Fruit fly (Drosophila melanogaster) whole organism, embryonic: Measurements from ENCODE around the gene grass.

Source experiments
- Abd-B ChIP-seq: fragments of 200-800 bp; sonication (Bioruptor generic); optimal IDR thresholded peaks from 2 replicates; lab custom pipeline; 2018; ENCODE audit warnings: missing biosample characterization, mild to moderate bottlenecking, missing genetic modification characterization, moderate library complexity
- Aef1 ChIP-seq: fragments of 200-800 bp; sonication (Bioruptor generic); IDR thresholded peaks from 3 replicates; pipeline ENCODE4 v1.3.6; 2022; ENCODE audit warnings: missing biosample characterization, missing genetic modification characterization
- Atf6 ChIP-seq: fragments of 200-800 bp; sonication (Bioruptor generic); IDR thresholded peaks from 2 replicates; pipeline ENCODE4 v1.3.6; 2022; ENCODE audit warnings: missing biosample characterization, missing genetic modification characterization
- BtbVII ChIP-seq: fragments of 200-800 bp; sonication (Bioruptor generic); optimal IDR thresholded peaks from 3 replicates; lab custom pipeline; 2017; ENCODE audit warnings: missing biosample characterization, mild to moderate bottlenecking, missing genetic modification characterization
- CG11398 ChIP-seq: fragments of 200-800 bp; sonication (Bioruptor generic); optimal IDR thresholded peaks from 2 replicates; lab custom pipeline; 2016; ENCODE audit warnings: missing biosample characterization, missing genetic modification characterization
- CG12236 ChIP-seq: fragments of 200-800 bp; sonication (Bioruptor generic); optimal IDR thresholded peaks from 2 replicates; lab custom pipeline; 2016; ENCODE audit warnings: missing biosample characterization, missing genetic modification characterization
- CG12942 ChIP-seq: fragments of 200-800 bp; sonication (Bioruptor generic); optimal IDR thresholded peaks from 3 replicates; lab custom pipeline; 2016; ENCODE audit warnings: missing biosample characterization, missing genetic modification characterization
- CG15073 ChIP-seq: fragments of 200-800 bp; sonication (Bioruptor generic); optimal IDR thresholded peaks from 2 replicates; lab custom pipeline; 2016; ENCODE audit warnings: missing biosample characterization, missing genetic modification characterization
- CG1529 ChIP-seq: fragments of 200-800 bp; sonication (Bioruptor generic); optimal IDR thresholded peaks from 3 replicates; lab custom pipeline; 2018; ENCODE audit warnings: missing biosample characterization, missing genetic modification characterization
- CG16863 ChIP-seq: fragments of 200-800 bp; sonication (Bioruptor generic); optimal IDR thresholded peaks from 3 replicates; lab custom pipeline; 2016; ENCODE audit warnings: missing biosample characterization, missing genetic modification characterization
- CG17359 ChIP-seq: fragments of 200-800 bp; sonication (Bioruptor generic); optimal IDR thresholded peaks from 3 replicates; lab custom pipeline; 2018; ENCODE audit warnings: missing biosample characterization, mild to moderate bottlenecking, missing genetic modification characterization, moderate library complexity
- CG2202 ChIP-seq: fragments of 200-800 bp; sonication (Bioruptor generic); optimal IDR thresholded peaks from 2 replicates; lab custom pipeline; 2018; ENCODE audit warnings: missing biosample characterization, mild to moderate bottlenecking, missing genetic modification characterization
- CG32767 ChIP-seq: fragments of 200-800 bp; sonication (Bioruptor generic); IDR thresholded peaks from 2 replicates; pipeline ENCODE4 v1.3.6; 2022; ENCODE audit warnings: missing biosample characterization, missing genetic modification characterization
- CG3847 ChIP-seq: fragments of 200-800 bp; sonication (Bioruptor generic); IDR thresholded peaks from 2 replicates; pipeline ENCODE4 v1.3.6; 2022; ENCODE audit warnings: missing biosample characterization, missing genetic modification characterization
- CG4707 ChIP-seq: fragments of 200-800 bp; sonication (Bioruptor generic); optimal IDR thresholded peaks from 2 replicates; lab custom pipeline; 2018; ENCODE audit warnings: missing biosample characterization, mild to moderate bottlenecking, missing genetic modification characterization, moderate library complexity
- CG6813 ChIP-seq: fragments of 200-800 bp; sonication (Bioruptor generic); optimal IDR thresholded peaks from 2 replicates; lab custom pipeline; 2017; ENCODE audit warnings: missing biosample characterization, missing genetic modification characterization, mild to moderate bottlenecking, moderate library complexity, missing genetic modification reagents
- CG8089 ChIP-seq: fragments of 200-800 bp; sonication (Bioruptor generic); optimal IDR thresholded peaks from 3 replicates; lab custom pipeline; 2016; ENCODE audit warnings: missing biosample characterization, missing genetic modification characterization
- CG8281 ChIP-seq: fragments of 200-800 bp; sonication (Bioruptor generic); optimal IDR thresholded peaks from 2 replicates; lab custom pipeline; 2018; ENCODE audit warnings: missing biosample characterization, mild to moderate bottlenecking, missing genetic modification characterization, moderate library complexity
- CG8290 ChIP-seq, 3 experiments: fragments of 200-800 bp; sonication (Bioruptor generic); optimal IDR thresholded peaks; 2 replicates each; lab custom pipeline; 2016 to 2019; ENCODE audit warnings: missing biosample characterization in 3 of 3, missing genetic modification characterization in 3 of 3, mild to moderate bottlenecking in 2 of 3, moderate library complexity in 1 of 3
- CG9215 ChIP-seq: fragments of 200-800 bp; sonication (Bioruptor generic); IDR thresholded peaks from 2 replicates; pipeline ENCODE4 v1.3.6; 2022; ENCODE audit warnings: missing biosample characterization, missing genetic modification characterization
- CG9727 ChIP-seq: fragments of 200-800 bp; sonication (Bioruptor generic); optimal IDR thresholded peaks from 3 replicates; lab custom pipeline; 2017; ENCODE audit warnings: missing biosample characterization, mild to moderate bottlenecking, missing genetic modification characterization
- Dfd ChIP-seq, 2 experiments: fragments of >200 bp; optimal IDR thresholded peaks; 2 replicates each; lab custom pipeline; 2017; ENCODE audit warnings: missing biosample characterization in 2 of 2, missing genetic modification characterization in 2 of 2
- Doc3 ChIP-seq: fragments of 200-800 bp; sonication (Bioruptor generic); IDR thresholded peaks from 3 replicates; pipeline ENCODE4 v1.3.6; 2022; ENCODE audit warnings: missing biosample characterization, missing genetic modification characterization; ENCODE audit not compliant: partially characterized antibody
- Lpt ChIP-seq: fragments of >200 bp; optimal IDR thresholded peaks from 2 replicates; lab custom pipeline; 2018; ENCODE audit warnings: missing biosample characterization, missing genetic modification characterization
- NC2β ChIP-seq: fragments of 200-800 bp; sonication (Bioruptor generic); optimal IDR thresholded peaks from 2 replicates; lab custom pipeline; 2016; ENCODE audit warnings: missing biosample characterization, missing genetic modification characterization
- NK7.1 ChIP-seq: fragments of 200-800 bp; sonication (Bioruptor generic); optimal IDR thresholded peaks from 3 replicates; lab custom pipeline; 2016; ENCODE audit warnings: missing biosample characterization, missing genetic modification characterization
- Neu2 ChIP-seq: fragments of 200-800 bp; sonication (Bioruptor generic); optimal IDR thresholded peaks from 3 replicates; lab custom pipeline; 2016; ENCODE audit warnings: missing biosample characterization, missing genetic modification characterization, borderline replicate concordance
- NfI ChIP-seq: fragments of 200-800 bp; sonication (Bioruptor generic); optimal IDR thresholded peaks from 3 replicates; lab custom pipeline; 2018; ENCODE audit warnings: missing biosample characterization, mild to moderate bottlenecking, missing genetic modification characterization, moderate library complexity
- Side ChIP-seq: fragments of 200-800 bp; sonication (Bioruptor generic); optimal IDR thresholded peaks from 2 replicates; lab custom pipeline; 2016; ENCODE audit warnings: missing biosample characterization, missing genetic modification characterization
- Stat92E ChIP-seq, 3 experiments: fragments of >200 bp in 2 of 3; fragments of 200-800 bp in 1 of 3; sonication (Bioruptor generic) in 1 of 3; optimal IDR thresholded peaks; 2 replicates each; lab custom pipeline; 2017 to 2019; ENCODE audit warnings: missing biosample characterization in 3 of 3, missing genetic modification characterization in 3 of 3, mild to moderate bottlenecking in 1 of 3, moderate library complexity in 1 of 3
- YL-1 ChIP-seq: fragments of 200-800 bp; sonication (Bioruptor generic); optimal IDR thresholded peaks from 3 replicates; lab custom pipeline; 2017; ENCODE audit warnings: missing biosample characterization, mild to moderate bottlenecking, missing genetic modification characterization
- br ChIP-seq: fragments of >200 bp; optimal IDR thresholded peaks from 2 replicates; lab custom pipeline; 2017
- bsh ChIP-seq, 2 experiments: fragments of 200-800 bp; sonication (Bioruptor generic); optimal IDR thresholded peaks; 2 replicates each; lab custom pipeline; 2017 to 2018; ENCODE audit warnings: mild to moderate bottlenecking in 2 of 2, missing biosample characterization in 2 of 2, missing genetic modification characterization in 2 of 2, moderate library complexity in 1 of 2
- caup ChIP-seq: fragments of 200-800 bp; sonication (Bioruptor generic); optimal IDR thresholded peaks from 3 replicates; lab custom pipeline; 2017; ENCODE audit warnings: missing biosample characterization, mild to moderate bottlenecking, missing genetic modification characterization, moderate library complexity; ENCODE audit not compliant: severe bottlenecking
- corto ChIP-seq: fragments of 200-800 bp; sonication (Bioruptor generic); optimal IDR thresholded peaks from 2 replicates; lab custom pipeline; 2016; ENCODE audit warnings: missing biosample characterization, mild to moderate bottlenecking, missing genetic modification characterization, moderate library complexity
- disco-r ChIP-seq: fragments of 200-800 bp; sonication (Bioruptor generic); optimal IDR thresholded peaks from 2 replicates; lab custom pipeline; 2016; ENCODE audit warnings: missing biosample characterization, missing genetic modification characterization
- dmrt11E ChIP-seq: fragments of 200-800 bp; sonication (Bioruptor generic); optimal IDR thresholded peaks from 3 replicates; lab custom pipeline; 2018; ENCODE audit warnings: missing biosample characterization, mild to moderate bottlenecking, missing genetic modification characterization, moderate library complexity
- dpn ChIP-seq, 2 experiments: fragments of 200-800 bp; sonication (Bioruptor generic); optimal IDR thresholded peaks; 3 replicates each; lab custom pipeline; 2016; ENCODE audit warnings: missing biosample characterization in 2 of 2, missing genetic modification characterization in 2 of 2
- gcm ChIP-seq: fragments of 200-800 bp; sonication (Bioruptor generic); optimal IDR thresholded peaks from 2 replicates; lab custom pipeline; 2019; ENCODE audit warnings: missing biosample characterization, mild to moderate bottlenecking, missing genetic modification characterization, moderate library complexity
- gt ChIP-seq: fragments of 200-800 bp; sonication (Bioruptor generic); IDR thresholded peaks from 2 replicates; pipeline ENCODE4 v1.3.6; 2022; ENCODE audit warnings: missing biosample characterization, missing genetic modification characterization
- ham ChIP-seq: fragments of 200-800 bp; sonication (Bioruptor generic); IDR thresholded peaks from 2 replicates; pipeline ENCODE4 v1.3.6; 2022; ENCODE audit warnings: missing biosample characterization, missing genetic modification characterization
- ken ChIP-seq: fragments of 200-800 bp; sonication (Bioruptor generic); IDR thresholded peaks from 3 replicates; pipeline ENCODE4 v1.3.6; 2022; ENCODE audit warnings: missing biosample characterization, missing genetic modification characterization
- mirr ChIP-seq: fragments of 200-800 bp; sonication (Bioruptor generic); optimal IDR thresholded peaks from 3 replicates; lab custom pipeline; 2018; ENCODE audit warnings: missing biosample characterization, mild to moderate bottlenecking, missing genetic modification characterization
- otp ChIP-seq: fragments of 200-800 bp; sonication (Bioruptor generic); IDR thresholded peaks from 3 replicates; pipeline ENCODE4, ENCODE4 v1.3.6; 2022; ENCODE audit warnings: missing biosample characterization, missing genetic modification characterization
- ro ChIP-seq: fragments of 200-800 bp; sonication (Bioruptor generic); IDR thresholded peaks from 2 replicates; pipeline ENCODE4 v1.3.6; 2022; ENCODE audit warnings: missing biosample characterization, missing genetic modification characterization
- ssp ChIP-seq: fragments of 200-800 bp; sonication (Bioruptor generic); IDR thresholded peaks from 2 replicates; pipeline ENCODE4 v1.3.6; 2022; ENCODE audit warnings: missing biosample characterization, missing genetic modification characterization
- stc ChIP-seq: fragments of 200-800 bp; sonication (Bioruptor generic); IDR thresholded peaks from 2 replicates; pipeline ENCODE4 v1.3.6; 2022; ENCODE audit warnings: missing biosample characterization, missing genetic modification characterization
- stwl ChIP-seq: fragments of 200-800 bp; sonication (Bioruptor generic); optimal IDR thresholded peaks from 3 replicates; lab custom pipeline; 2018; ENCODE audit warnings: missing biosample characterization, mild to moderate bottlenecking, missing genetic modification characterization, moderate library complexity
- tap ChIP-seq: fragments of 200-800 bp; optimal IDR thresholded peaks from 3 replicates; lab custom pipeline; 2019; ENCODE audit warnings: missing biosample characterization, mild to moderate bottlenecking, missing genetic modification characterization, moderate library complexity
- trh ChIP-seq: fragments of 200-800 bp; sonication (Bioruptor generic); optimal IDR thresholded peaks from 2 replicates; lab custom pipeline; 2016; ENCODE audit warnings: missing biosample characterization, missing genetic modification characterization

Gene grass

dm6 chr3R:27208724-27209343, 51.1 kb downstream of the grass start (continued):
- TF ChIP-seq CG11398: no peak
- TF ChIP-seq ken (GFP tag; lab: Robert Waterston, UW): no peak
- peak; percentile 45 for TF ChIP-seq CG12236
- no peak for TF ChIP-seq Neu2 (GFP tag; lab: Kevin White, UChicago)
- peak; percentile 57 for TF ChIP-seq CG6813 (GFP tag; lab: Kevin White, UChicago)
- peak; percentile 36 for TF ChIP-seq CG3847
- peak; percentile 60 for TF ChIP-seq CG17359 (tag; lab: Kevin White, UChicago)
- peak; percentile 22 for TF ChIP-seq CG8281 (tag; lab: Kevin White, UChicago)
- TF ChIP-seq CG9215 (GFP tag; lab: Robert Waterston, UW): no peak
- TF ChIP-seq gcm: no peak
- peak; percentile 35 for TF ChIP-seq trh (GFP tag; lab: Kevin White, UChicago)
- TF ChIP-seq CG32767 (GFP tag; lab: Robert Waterston, UW): no peak
- TF ChIP-seq caup (GFP tag; lab: Kevin White, UChicago): peak; percentile 52
- peak; percentile 76; the same call in 2 of the 3 replicates for TF ChIP-seq otp (GFP tag; lab: Robert Waterston, UW)
- TF ChIP-seq CG4707 (GFP tag; lab: Kevin White, UChicago): peak; percentile 8
- no peak for TF ChIP-seq NfI
- peak; percentile 27 for TF ChIP-seq CG8290 (GFP tag; optimal IDR thresholded peaks at IDR 0.05; lab: Kevin White, UChicago)
- TF ChIP-seq CG8290 (tag; optimal IDR thresholded peaks at IDR 0.05; lab: Kevin White, UChicago): peak in 1 of 2 experiments; percentile 24
- no peak for TF ChIP-seq Lpt (GFP tag; lab: Kevin White, UChicago)
- peak; percentile 30 for TF ChIP-seq tap
- no peak for TF ChIP-seq Stat92E (GFP tag; optimal IDR thresholded peaks at IDR 0.05; lab: Kevin White, UChicago)
- TF ChIP-seq Doc3 (GFP tag; lab: Robert Waterston, UW): no peak
- TF ChIP-seq CG12942 (GFP tag; lab: Kevin White, UChicago): peak; percentile 27
- TF ChIP-seq Dfd (GFP tag; optimal IDR thresholded peaks at IDR 0.05; lab: Kevin White, UChicago): no peak
- peak; percentile 5 for TF ChIP-seq CG1529
- no peak for TF ChIP-seq disco-r (GFP tag; lab: Kevin White, UChicago)
- TF ChIP-seq Side: peak; percentile 48
- peak in 1 of 2 experiments; percentile 9 for TF ChIP-seq dpn (GFP tag; optimal IDR thresholded peaks at IDR 0.05; lab: Kevin White, UChicago)
- TF ChIP-seq Atf6 (GFP tag; lab: Robert Waterston, UW): no peak
- peak; percentile 43 for TF ChIP-seq CG16863 (GFP tag; lab: Kevin White, UChicago)
- no peak for TF ChIP-seq ham (GFP tag; lab: Robert Waterston, UW)
- peak; percentile 27 for TF ChIP-seq NK7.1 (GFP tag; lab: Kevin White, UChicago)
- TF ChIP-seq CG2202: peak; percentile 53
- TF ChIP-seq Abd-B (GFP tag; lab: Kevin White, UChicago): no peak
- no peak for TF ChIP-seq ro
- peak; percentile 4 for TF ChIP-seq dmrt11E (tag; lab: Kevin White, UChicago)
- TF ChIP-seq CG8089 (GFP tag; lab: Kevin White, UChicago): peak; percentile 50
- no peak for TF ChIP-seq ssp (GFP tag; lab: Robert Waterston, UW)
- TF ChIP-seq BtbVII: peak; percentile 27
- TF ChIP-seq gt (GFP tag; lab: Robert Waterston, UW): no peak
- no peak for TF ChIP-seq br (lab: Kevin White, UChicago)
- TF ChIP-seq corto (GFP tag; lab: Kevin White, UChicago): no peak
- TF ChIP-seq stc (GFP tag; lab: Robert Waterston, UW): 0 out of 2 replicates have a peak, but pooled peaks have one; percentile 16
- no peak for TF ChIP-seq Aef1 (GFP tag; lab: Robert Waterston, UW)
- peak; percentile 69 for TF ChIP-seq CG9727 (GFP tag; lab: Kevin White, UChicago)
- TF ChIP-seq CG15073: no peak
- TF ChIP-seq stwl (tag; lab: Kevin White, UChicago): no peak
- TF ChIP-seq NC2β (GFP tag; lab: Kevin White, UChicago): peak; percentile 59
- TF ChIP-seq bsh (GFP tag; optimal IDR thresholded peaks at IDR 0.05; lab: Kevin White, UChicago): peak in 1 of 2 experiments; percentile 46
- no peak for TF ChIP-seq mirr (GFP tag; lab: Kevin White, UChicago)
- peak; percentile 18 for TF ChIP-seq YL-1 (GFP tag; lab: Kevin White, UChicago)
